Worm (Caenorhabditis elegans): ENCODE measurements around the gene mlcd-1.

Gene mlcd-1

ce11 chrIII:4553316-4553715 is 14.6 kb downstream of the mlcd-1 start, which contains the start of gene imph-1:
imph-1 (plus strand) TSS chrIII:4553616.
- TF ChIP-seq hlh-8 (tag; optimal IDR thresholded peaks at IDR 0.05) (no peak), sdc-2 (tag; optimal IDR thresholded peaks at IDR 0.05) (no peak)

- TF ChIP-seq nhr-232 (tag; optimal IDR thresholded peaks at IDR 0.05): no peak
- TF ChIP-seq hlh-30 (tag; optimal IDR thresholded peaks at IDR 0.05; ENCODE audit: insufficient read depth): no peak
- no peak for TF ChIP-seq nfya-1 (tag; optimal IDR thresholded peaks at IDR 0.05)
- peak; percentile 55 for TF ChIP-seq elt-2 (tag; optimal IDR thresholded peaks at IDR 0.05)
Measured at ce11 chrIII:4552872-4553271, 15.1 kb downstream of the mlcd-1 start.

- peak; percentile 25 for TF ChIP-seq ceh-2 (tag; optimal IDR thresholded peaks at IDR 0.05)
- TF ChIP-seq pqm-1 (tag; optimal IDR thresholded peaks at IDR 0.05): no peak
- no peak for TF ChIP-seq unc-42 (tag; optimal IDR thresholded peaks at IDR 0.05)
- TF ChIP-seq ceh-18 (tag; optimal IDR thresholded peaks at IDR 0.05): peak; percentile 34
- no peak for TF ChIP-seq madf-2 (tag; optimal IDR thresholded peaks at IDR 0.05)
- no peak for TF ChIP-seq pros-1 (tag; optimal IDR thresholded peaks at IDR 0.05)
Measured at ce11 chrIII:4551963-4552362, 16.0 kb downstream of the mlcd-1 start.

- no peak for TF ChIP-seq fax-1 (tag; optimal IDR thresholded peaks at IDR 0.05)
- TF ChIP-seq ets-4 (tag; optimal IDR thresholded peaks at IDR 0.05): no peak
- no peak for TF ChIP-seq pha-2 (tag; optimal IDR thresholded peaks at IDR 0.05)
- TF ChIP-seq ceh-6 (GFP tag; optimal IDR thresholded peaks at IDR 0.05): no peak
- TF ChIP-seq zip-5 (tag; optimal IDR thresholded peaks at IDR 0.05): no peak
- TF ChIP-seq pax-1 (tag; optimal IDR thresholded peaks at IDR 0.05): no peak
- no peak for TF ChIP-seq unc-42 (tag; optimal IDR thresholded peaks at IDR 0.05)
- TF ChIP-seq dve-1 (tag; optimal IDR thresholded peaks at IDR 0.05): no peak
- TF ChIP-seq hlh-15 (tag; optimal IDR thresholded peaks at IDR 0.05): no peak
- TF ChIP-seq ahr-1 (tag; optimal IDR thresholded peaks at IDR 0.05): no peak
Measured at ce11 chrIII:4548739-4549138, 19.2 kb downstream of the mlcd-1 start, which contains the start of gene M88.4. M88.4 (plus strand) TSS chrIII:4549039.

ce11 chrIII:4544959-4545358 is 23.0 kb downstream of the mlcd-1 start, which contains the start of gene M88.3:
M88.3 (minus strand) TSS chrIII:4545059.
- TF ChIP-seq ceh-6 (GFP tag; optimal IDR thresholded peaks at IDR 0.05): no peak
- no peak for TF ChIP-seq madf-2 (tag; optimal IDR thresholded peaks at IDR 0.05)
- no peak for TF ChIP-seq K09A11.1 (tag; optimal IDR thresholded peaks at IDR 0.05; ENCODE audit: insufficient read depth)
- TF ChIP-seq ceh-14 (tag; optimal IDR thresholded peaks at IDR 0.05): no peak
- TF ChIP-seq pax-1 (tag; optimal IDR thresholded peaks at IDR 0.05): no peak
- TF ChIP-seq pha-2 (tag; optimal IDR thresholded peaks at IDR 0.05): no peak
- no peak for TF ChIP-seq unc-86 (tag; optimal IDR thresholded peaks at IDR 0.05)
- no peak for TF ChIP-seq ahr-1 (tag; optimal IDR thresholded peaks at IDR 0.05)

ce11 chrIII:4542362-4542931 is 25.5 kb downstream of the mlcd-1 start, which contains the start of the genes mrps-34 and cisd-3.1:
mrps-34 (minus strand) TSS chrIII:4542452.
cisd-3.1 (plus strand) TSS chrIII:4542881.
- peak; percentile 35; the same call in 1 of the 2 replicates for TF ChIP-seq ceh-45 (GFP tag; IDR thresholded peaks at IDR 0.05)
- peak; percentile 25 for TF ChIP-seq ttx-3 (tag; optimal IDR thresholded peaks at IDR 0.05)
- no peak for TF ChIP-seq T23F11.4 (GFP tag; optimal IDR thresholded peaks at IDR 0.05)
- no peak for TF ChIP-seq gmeb-2 (tag; optimal IDR thresholded peaks at IDR 0.05)
- peak; percentile 66 for TF ChIP-seq elt-2 (tag; optimal IDR thresholded peaks at IDR 0.05)
- TF ChIP-seq ceh-30 (tag; optimal IDR thresholded peaks at IDR 0.05): no peak
- TF ChIP-seq fax-1 (tag; optimal IDR thresholded peaks at IDR 0.05): no peak
- TF ChIP-seq ceh-18 (tag; optimal IDR thresholded peaks at IDR 0.05): no peak
- peak; percentile 41 for TF ChIP-seq nhr-232 (tag; optimal IDR thresholded peaks at IDR 0.05)
- no peak for TF ChIP-seq ceh-6 (GFP tag; optimal IDR thresholded peaks at IDR 0.05)
- peak; percentile 2 for TF ChIP-seq sox-4 (tag; optimal IDR thresholded peaks at IDR 0.05)
- peak; percentile 22 for TF ChIP-seq che-1 (tag; optimal IDR thresholded peaks at IDR 0.05)
- TF ChIP-seq pag-3 (tag; optimal IDR thresholded peaks at IDR 0.05; ENCODE audit: borderline replicate concordance): no peak
- TF ChIP-seq npax-4 (tag; optimal IDR thresholded peaks at IDR 0.05): no peak
- TF ChIP-seq nfya-1 (tag; optimal IDR thresholded peaks at IDR 0.05): peak; percentile 49
- TF ChIP-seq tbx-2 (tag; optimal IDR thresholded peaks at IDR 0.05): peak; percentile 55
- TF ChIP-seq lin-11 (tag; optimal IDR thresholded peaks at IDR 0.05): peak; percentile 22
- TF ChIP-seq ceh-31 (tag; optimal IDR thresholded peaks at IDR 0.05): peak; percentile 20
- TF ChIP-seq ceh-19 (GFP tag; optimal IDR thresholded peaks at IDR 0.05): no peak
- TF ChIP-seq K09A11.1 (tag; optimal IDR thresholded peaks at IDR 0.05; ENCODE audit: insufficient read depth): peak; percentile 75
- peak; percentile 22 for TF ChIP-seq pat-9 (tag; optimal IDR thresholded peaks at IDR 0.05)
- TF ChIP-seq hlh-6 (tag; optimal IDR thresholded peaks at IDR 0.05): no peak
- no peak for TF ChIP-seq ref-2 (tag; optimal IDR thresholded peaks at IDR 0.05)
- no peak for TF ChIP-seq unc-55 (GFP tag; optimal IDR thresholded peaks at IDR 0.05)
- TF ChIP-seq hlh-15 (tag; optimal IDR thresholded peaks at IDR 0.05): no peak
- no peak for TF ChIP-seq zip-5 (tag; optimal IDR thresholded peaks at IDR 0.05)
- TF ChIP-seq pha-2 (tag; optimal IDR thresholded peaks at IDR 0.05): peak; percentile 30
